Fruit fly (Drosophila melanogaster): ENCODE results near the gene CG31106.

The CG31106 gene

DNA sequence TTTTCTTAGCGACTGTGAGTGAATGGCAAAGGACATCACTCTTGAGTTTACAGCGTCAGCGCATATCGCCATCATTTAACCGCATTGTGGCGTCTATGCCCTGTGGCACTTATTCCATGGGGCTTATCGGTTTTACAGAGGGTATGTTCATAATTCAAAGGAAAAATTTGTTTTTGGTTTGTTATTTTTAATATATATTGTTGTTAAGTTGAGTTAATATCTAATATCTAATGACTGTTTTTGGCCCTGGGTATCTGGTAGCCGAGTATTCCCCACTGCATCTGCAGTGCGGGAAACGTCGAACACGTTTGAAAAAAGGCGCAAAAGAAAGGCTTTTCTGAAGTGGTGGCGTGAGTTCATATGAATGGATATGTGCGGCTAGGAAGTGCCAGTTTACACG, 37.6 kb upstream of the CG31106 start (continued):
- TF ChIP-seq CG11723 (GFP tag; optimal IDR thresholded peaks at IDR 0.05) = peak; percentile 15
- no peak for TF ChIP-seq cas (GFP tag; IDR thresholded peaks at IDR 0.05)
- TF ChIP-seq CG10147 (GFP tag; optimal IDR thresholded peaks at IDR 0.05) = no peak
- no peak for TF ChIP-seq Sry-δ (GFP tag; optimal IDR thresholded peaks at IDR 0.05)
- peak; percentile 90 for TF ChIP-seq CG16815 (GFP tag; optimal IDR thresholded peaks at IDR 0.05)
- TF ChIP-seq CG17829 (tag; optimal IDR thresholded peaks at IDR 0.05) = peak; percentile 75
- no peak for TF ChIP-seq h (optimal IDR thresholded peaks at IDR 0.05)
- TF ChIP-seq CG3163 (GFP tag; optimal IDR thresholded peaks at IDR 0.05) = no peak
- peak; percentile 45; the same call in 1 of the 2 replicates for TF ChIP-seq CG9215 (GFP tag; IDR thresholded peaks at IDR 0.05)
- no peak for TF ChIP-seq mirr (GFP tag; optimal IDR thresholded peaks at IDR 0.05)
- peak; percentile 79 for TF ChIP-seq H2.0 (GFP tag; IDR thresholded peaks at IDR 0.05)
- peak; percentile 81 for TF ChIP-seq CG12391 (tag; optimal IDR thresholded peaks at IDR 0.05)
- TF ChIP-seq CG31441 (GFP tag; IDR thresholded peaks at IDR 0.05) = peak; percentile 65
- TF ChIP-seq CG17385 (GFP tag; optimal IDR thresholded peaks at IDR 0.05) = peak; percentile 67
- TF ChIP-seq Dbx (GFP tag; IDR thresholded peaks at IDR 0.05) = 0 out of 3 replicates have a peak, but pooled peaks have one; percentile 15
- no peak for TF ChIP-seq CG8359 (GFP tag; optimal IDR thresholded peaks at IDR 0.05; ENCODE audit: borderline replicate concordance)
- TF ChIP-seq pnt (GFP tag; optimal IDR thresholded peaks at IDR 0.05) = peak; percentile 3
- TF ChIP-seq az2 (GFP tag; optimal IDR thresholded peaks at IDR 0.05) = peak; percentile 83
- TF ChIP-seq row (GFP tag; IDR thresholded peaks at IDR 0.05) = peak; percentile 81
- TF ChIP-seq Lhr (GFP tag; optimal IDR thresholded peaks at IDR 0.05) = peak; percentile 43
- no peak for TF ChIP-seq CG5180 (GFP tag; optimal IDR thresholded peaks at IDR 0.05)
- TF ChIP-seq Bteb2 (GFP tag; optimal IDR thresholded peaks at IDR 0.05) = peak; percentile 11
- no peak for TF ChIP-seq Fer2 (tag; optimal IDR thresholded peaks at IDR 0.05)
- peak; percentile 68 for TF ChIP-seq Usf (GFP tag; optimal IDR thresholded peaks at IDR 0.05)
- TF ChIP-seq knrl (GFP tag; IDR thresholded peaks at IDR 0.05; ENCODE audit: partially characterized antibody) = no peak
- peak; percentile 87 for TF ChIP-seq ci (GFP tag; IDR thresholded peaks at IDR 0.05)
- peak; percentile 22 for TF ChIP-seq org-1 (GFP tag; optimal IDR thresholded peaks at IDR 0.05)
- TF ChIP-seq Deaf1 (tag; optimal IDR thresholded peaks at IDR 0.05) = no peak
- peak; percentile 34 for TF ChIP-seq NfI (GFP tag; optimal IDR thresholded peaks at IDR 0.05)
- no peak for TF ChIP-seq CG9797 (GFP tag; optimal IDR thresholded peaks at IDR 0.05)
- no peak for TF ChIP-seq lov (optimal IDR thresholded peaks at IDR 0.05)
- TF ChIP-seq lov (GFP tag; IDR thresholded peaks at IDR 0.05) = 0 out of 3 replicates have a peak, but pooled peaks have one; percentile 23
- 0 out of 2 replicates have a peak, but pooled peaks have one; percentile 26 for TF ChIP-seq nerfin-2 (GFP tag; IDR thresholded peaks at IDR 0.05; ENCODE audit: partially characterized antibody)
- TF ChIP-seq Ssrp (tag; optimal IDR thresholded peaks at IDR 0.05) = peak; percentile 81
- TF ChIP-seq Dfd (GFP tag; optimal IDR thresholded peaks at IDR 0.05) = no peak
- peak; percentile 38 for TF ChIP-seq gcm (GFP tag; optimal IDR thresholded peaks at IDR 0.05)
- TF ChIP-seq wor (GFP tag; IDR thresholded peaks at IDR 0.05) = peak; percentile 35; the same call in 1 of the 2 replicates
- peak; percentile 52 for TF ChIP-seq CG8388 (GFP tag; optimal IDR thresholded peaks at IDR 0.05)
- TF ChIP-seq CG10209 (GFP tag; optimal IDR thresholded peaks at IDR 0.05) = peak; percentile 74
- peak; percentile 75 for TF ChIP-seq CG7839 (tag; optimal IDR thresholded peaks at IDR 0.05)
- TF ChIP-seq CG1529 (GFP tag; optimal IDR thresholded peaks at IDR 0.05) = peak; percentile 63
- no peak for TF ChIP-seq usp (GFP tag; optimal IDR thresholded peaks at IDR 0.05)
- TF ChIP-seq CG4282 (GFP tag; optimal IDR thresholded peaks at IDR 0.05) = no peak
- TF ChIP-seq CG17361 (GFP tag; IDR thresholded peaks at IDR 0.05) = peak; percentile 56; the same call in 2 of the 3 replicates
- TF ChIP-seq ap (GFP tag; IDR thresholded peaks at IDR 0.05) = peak; percentile 73
- TF ChIP-seq CG2712 (tag; optimal IDR thresholded peaks at IDR 0.05) = peak; percentile 80
- no peak for TF ChIP-seq slp2 (GFP tag; optimal IDR thresholded peaks at IDR 0.05)
- TF ChIP-seq sc (optimal IDR thresholded peaks at IDR 0.05) = no peak
- TF ChIP-seq sc (GFP tag; optimal IDR thresholded peaks at IDR 0.05) = peak; percentile 76
- peak; percentile 62 for TF ChIP-seq unpg (GFP tag; optimal IDR thresholded peaks at IDR 0.05)
- TF ChIP-seq fd102C (GFP tag; optimal IDR thresholded peaks at IDR 0.05) = peak; percentile 89
- TF ChIP-seq CG32532 (GFP tag; IDR thresholded peaks at IDR 0.05) = no peak

Measured in whole organism, embryonic.